Worm (Caenorhabditis elegans): ENCODE results near the gene cnx-1.

Gene cnx-1

DNA sequence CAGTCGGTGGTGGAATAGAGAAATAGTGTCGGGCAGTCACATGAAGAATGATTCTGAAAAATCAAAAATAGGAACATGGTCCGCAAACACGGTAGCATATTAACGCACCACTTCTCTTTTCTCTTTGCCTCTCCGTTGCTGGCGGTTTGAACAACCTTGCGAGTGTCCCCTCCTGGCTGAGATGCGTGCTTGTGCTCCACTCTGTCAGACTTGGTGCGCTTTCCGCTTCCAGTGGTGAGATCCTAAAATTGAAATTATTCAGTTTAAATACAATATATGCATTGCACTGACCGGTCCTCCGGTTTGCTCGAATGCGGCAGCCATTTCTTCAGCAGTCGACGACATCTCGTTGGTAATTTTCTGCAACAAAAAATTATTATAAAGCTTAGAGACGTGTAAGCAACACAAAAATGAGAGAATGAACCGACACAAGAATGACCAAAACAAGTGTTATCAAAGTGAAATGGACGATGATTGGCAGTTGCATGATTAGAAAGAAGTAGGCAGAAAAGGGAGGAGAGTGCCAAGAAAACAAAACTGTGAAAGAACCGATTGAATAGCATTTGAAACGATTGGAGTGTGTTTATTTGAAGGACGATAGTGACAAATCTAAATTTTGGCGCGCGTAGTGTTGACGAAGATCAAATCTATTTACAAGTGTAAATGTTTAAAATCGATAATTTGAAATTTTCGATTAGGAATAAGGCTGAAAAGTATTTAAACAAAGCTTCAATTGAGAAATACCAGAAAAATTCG is 8.3 kb upstream of the cnx-1 start, which contains the start of gene ZK632.9 (continued):
- TF ChIP-seq D2030.7 (GFP tag; IDR thresholded peaks at IDR 0.05), result 0 out of 2 replicates have a peak, but pooled peaks have one; percentile 24
- peak; percentile 75 for TF ChIP-seq zfh-2 (GFP tag; conservative IDR thresholded peaks at IDR 0.05)

DNA sequence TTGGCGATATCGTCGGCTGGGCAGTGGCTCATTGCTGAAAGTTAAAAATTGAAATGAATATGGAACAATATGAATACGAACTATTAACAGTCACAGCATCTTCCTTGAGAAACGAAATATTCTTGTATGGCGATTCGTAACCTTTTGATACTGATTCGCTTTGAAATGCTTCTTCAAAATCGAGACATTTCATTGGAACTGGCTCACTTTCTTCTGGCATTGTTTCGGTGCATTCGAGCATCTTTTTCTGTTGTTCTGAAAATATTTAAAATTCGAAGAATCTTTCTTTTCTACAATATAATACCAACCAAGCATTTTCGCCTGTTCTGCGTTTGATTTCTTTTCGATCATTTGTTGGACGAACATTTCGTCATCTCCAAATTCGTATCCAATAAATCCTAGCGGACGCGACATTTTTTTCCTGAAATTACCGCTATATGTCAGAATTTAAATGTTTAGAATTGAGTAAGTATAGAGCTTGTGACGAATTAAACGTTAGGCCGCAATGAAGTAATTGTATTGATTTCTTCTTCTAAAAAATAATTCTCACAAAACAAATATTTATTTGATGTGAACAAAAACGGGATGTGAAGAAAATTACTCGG is 7.5 kb upstream of the cnx-1 start, which contains the start of gene lin-52:
Gene lin-52, minus strand, starts transcription at position 421 of the 605 bp plus-strand sequence.
- TF ChIP-seq D2030.7 (GFP tag; IDR thresholded peaks at IDR 0.05) (no peak), nfyb-1 (GFP tag; IDR thresholded peaks at IDR 0.05) (0 out of 2 replicates have a peak, but pooled peaks have one; percentile 58), ztf-6 (GFP tag; IDR thresholded peaks at IDR 0.05) (no peak), athp-1 (tag; optimal IDR thresholded peaks at IDR 0.05) (peak; percentile 56), ztf-3 (GFP tag; optimal IDR thresholded peaks at IDR 0.05) (no peak), rcor-1 (GFP tag; IDR thresholded peaks at IDR 0.05) (peak; percentile 18; the same call in 1 of the 2 replicates), madf-6 (GFP tag; IDR thresholded peaks at IDR 0.05) (peak; percentile 35; the same call in 1 of the 2 replicates), T07F8.4 (tag; optimal IDR thresholded peaks at IDR 0.05) (no peak), lin-54 (GFP tag; optimal IDR thresholded peaks at IDR 0.05) (peak; percentile 29), tlf-1 (GFP tag; optimal IDR thresholded peaks at IDR 0.05) (peak; percentile 82), sdz-38 (tag; optimal IDR thresholded peaks at IDR 0.05) (no peak), ceh-40 (GFP tag; IDR thresholded peaks at IDR 0.05) (no peak), zim-3 (tag; optimal IDR thresholded peaks at IDR 0.05) (no peak), B0261.1 (tag; optimal IDR thresholded peaks at IDR 0.05) (no peak), B0336.3 (GFP tag; IDR thresholded peaks at IDR 0.05) (peak; percentile 56; the same call in 1 of the 2 replicates), sea-2 (GFP tag; IDR thresholded peaks at IDR 0.05) (no peak), nhr-179 (tag; optimal IDR thresholded peaks at IDR 0.05) (peak; percentile 32), ceh-79 (tag; optimal IDR thresholded peaks at IDR 0.05) (no peak), tbx-9 (tag; optimal IDR thresholded peaks at IDR 0.05; ENCODE audit: borderline replicate concordance) (no peak), Y53G8AR.9 (GFP tag; conservative IDR thresholded peaks at IDR 0.05) (peak; percentile 90; the same call in 1 of the 2 replicates), lir-1 (GFP tag; conservative IDR thresholded peaks at IDR 0.05) (no peak), lag-1 (GFP tag; IDR thresholded peaks at IDR 0.05) (no peak), lin-26 (GFP tag; IDR thresholded peaks at IDR 0.05) (no peak), ekl-4 (GFP tag; IDR thresholded peaks at IDR 0.05) (peak; percentile 35), F22D6.2 (tag; optimal IDR thresholded peaks at IDR 0.05) (no peak), F33H1.4 (GFP tag; IDR thresholded peaks at IDR 0.05) (no peak), cebp-2 (GFP tag; IDR thresholded peaks at IDR 0.05) (no peak), B0035.1 (tag; optimal IDR thresholded peaks at IDR 0.05) (peak; percentile 31), madf-10 (tag; optimal IDR thresholded peaks at IDR 0.05) (peak; percentile 27), ccch-3 (GFP tag; optimal IDR thresholded peaks at IDR 0.05) (no peak), let-607 (tag; optimal IDR thresholded peaks at IDR 0.05) (peak in 1 of 2 experiments; percentile 11), Y95B8A.8 (GFP tag; IDR thresholded peaks at IDR 0.05) (peak; percentile 52; the same call in 1 of the 2 replicates), somi-1 (GFP tag; optimal IDR thresholded peaks at IDR 0.05) (no peak), F55B11.4 (tag; optimal IDR thresholded peaks at IDR 0.05; ENCODE audit: borderline replicate concordance, insufficient read depth) (no peak), hmg-20 (GFP tag; IDR thresholded peaks at IDR 0.05) (no peak), Y56A3A.18 (GFP tag; IDR thresholded peaks at IDR 0.05) (peak; percentile 57; the same call in 1 of the 2 replicates), ceh-100 (GFP tag; IDR thresholded peaks at IDR 0.05) (0 out of 2 replicates have a peak, but pooled peaks have one; percentile 35), lin-35 (GFP tag; optimal IDR thresholded peaks at IDR 0.05) (peak in 1 of 3 experiments; percentile 47), mxl-1 (tag; optimal IDR thresholded peaks at IDR 0.05) (no peak), atf-7 (tag; optimal IDR thresholded peaks at IDR 0.05) (peak; percentile 51), F52B5.7 (tag; optimal IDR thresholded peaks at IDR 0.05) (no peak), sptf-2 (GFP tag; optimal IDR thresholded peaks at IDR 0.05) (no peak), efl-1 (GFP tag; optimal IDR thresholded peaks at IDR 0.05) (no peak), tbp1 (GFP tag; optimal IDR thresholded peaks at IDR 0.05) (peak; percentile 11)

Measured in whole organism, young adult.